5 worm cellular contexts compared by ENCODE assay signal in the genomic region with DNA sequence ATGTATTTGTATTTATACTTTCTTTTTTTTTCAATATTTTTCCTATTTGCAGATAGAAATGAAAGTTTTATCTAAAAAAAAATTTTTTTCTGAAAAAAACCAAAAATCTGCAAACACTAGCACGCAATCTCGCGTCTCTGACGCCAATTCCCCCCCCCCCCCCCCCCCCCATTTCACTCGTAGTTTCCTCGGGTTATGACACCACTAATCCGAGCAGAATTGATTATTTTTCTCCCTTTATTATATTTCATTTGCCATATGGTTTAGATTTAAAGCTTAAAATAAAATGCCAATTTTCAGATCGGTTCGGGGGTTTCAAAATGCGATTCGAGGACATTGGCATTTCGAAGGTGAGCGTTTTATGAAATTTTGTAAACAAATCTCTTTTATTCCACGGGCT.
TF ChIP-seq lines count a peak whose summit lies in the region.

A gene (plus strand): TSS at position 301 of the 400 bp plus-strand sequence.

TF ChIP-seq in whole organism, L1 larva, 84 proteins besides CTCF, POLR2A, EP300 and RAD21:
- TF ChIP-seq F16B12.6 (tag; optimal IDR thresholded peaks at IDR 0.05; lab: Kevin White, UChicago) (peak; percentile 70), lsy-2 (tag; optimal IDR thresholded peaks at IDR 0.05; lab: Kevin White, UChicago) (peak in 1 of 2 experiments; percentile 23), ets-5 (GFP tag; IDR thresholded peaks at IDR 0.05; lab: Robert Waterston, UW) (no peak)

TF ChIP-seq in whole organism, L3 larva, 47 proteins besides CTCF, POLR2A, EP300 and RAD21:
- TF ChIP-seq egl-5 (tag; optimal IDR thresholded peaks at IDR 0.05; lab: Kevin White, UChicago) (no peak), R02D3.7 (tag; optimal IDR thresholded peaks at IDR 0.05; lab: Kevin White, UChicago) (no peak), tbx-2 (tag; optimal IDR thresholded peaks at IDR 0.05; lab: Kevin White, UChicago) (no peak), elt-2 (tag; optimal IDR thresholded peaks at IDR 0.05; lab: Kevin White, UChicago) (peak; percentile 22), nhr-76 (tag; optimal IDR thresholded peaks at IDR 0.05; lab: Kevin White, UChicago) (no peak), lsy-12 (tag; optimal IDR thresholded peaks at IDR 0.05; lab: Kevin White, UChicago) (peak; percentile 24), snpc-4 (tag; optimal IDR thresholded peaks at IDR 0.05; lab: Kevin White, UChicago) (no peak), pha-4 (tag; optimal IDR thresholded peaks at IDR 0.05; lab: Kevin White, UChicago) (no peak), hmg-11 (tag; optimal IDR thresholded peaks at IDR 0.05; lab: Kevin White, UChicago) (peak; percentile 11)

TF ChIP-seq in whole organism, L4 larva, 104 proteins besides CTCF, POLR2A, EP300 and RAD21:
- TF ChIP-seq hlh-11 (tag; optimal IDR thresholded peaks at IDR 0.05; lab: Kevin White, UChicago) = peak; percentile 25
- TF ChIP-seq mep-1 (tag; optimal IDR thresholded peaks at IDR 0.05; lab: Kevin White, UChicago) = peak; percentile 44
- TF ChIP-seq vab-7 (GFP tag; IDR thresholded peaks at IDR 0.05; lab: Robert Waterston, UW) = no peak
- TF ChIP-seq aha-1 (tag; lab: Kevin White, UChicago) = no peak
- 0 out of 2 replicates have a peak, but pooled peaks have one; percentile 11 for TF ChIP-seq php-3 (GFP tag; IDR thresholded peaks at IDR 0.05; lab: Robert Waterston, UW)
- TF ChIP-seq tra-1 (GFP tag; IDR thresholded peaks at IDR 0.05; lab: Robert Waterston, UW) = 0 out of 2 replicates have a peak, but pooled peaks have one; percentile 24
- peak; percentile 17 for TF ChIP-seq dve-1 (tag; optimal IDR thresholded peaks at IDR 0.05; lab: Kevin White, UChicago; ENCODE audit: insufficient read depth)
- TF ChIP-seq nhr-111 (GFP tag; optimal IDR thresholded peaks at IDR 0.05; lab: Kevin White, UChicago) = no peak
TF ChIP-seq in whole organism, L4 larva: peak in this region for 5.

TF ChIP-seq in whole organism, late embryonic, 69 proteins besides CTCF, POLR2A, EP300 and RAD21:
- TF ChIP-seq K02D7.2 (tag; optimal IDR thresholded peaks at IDR 0.05; lab: Kevin White, UChicago) (peak; percentile 48), lin-11 (tag; optimal IDR thresholded peaks at IDR 0.05; lab: Kevin White, UChicago) (no peak), ceh-48 (tag; optimal IDR thresholded peaks at IDR 0.05; lab: Kevin White, UChicago) (no peak), ceh-9 (tag; optimal IDR thresholded peaks at IDR 0.05; lab: Kevin White, UChicago) (no peak)

TF ChIP-seq in whole organism, young adult, 124 proteins besides CTCF, POLR2A, EP300 and RAD21:
- peak; percentile 40; the same call in 1 of the 2 replicates for TF ChIP-seq egrh-3 (GFP tag; IDR thresholded peaks at IDR 0.05; lab: Robert Waterston, UW)
- no peak for TF ChIP-seq cebp-1 (GFP tag; IDR thresholded peaks at IDR 0.05; lab: Robert Waterston, UW)
- peak; percentile 43 for TF ChIP-seq cebp-1 (tag; optimal IDR thresholded peaks at IDR 0.05; lab: Kevin White, UChicago)
- TF ChIP-seq athp-1 (tag; optimal IDR thresholded peaks at IDR 0.05; lab: Kevin White, UChicago) = peak; percentile 25
- TF ChIP-seq bed-2 (GFP tag; IDR thresholded peaks at IDR 0.05; lab: Robert Waterston, UW) = no peak
- TF ChIP-seq fkh-3 (tag; optimal IDR thresholded peaks at IDR 0.05; lab: Kevin White, UChicago) = peak; percentile 49
- TF ChIP-seq ZK185.1 (tag; optimal IDR thresholded peaks at IDR 0.05; lab: Kevin White, UChicago; ENCODE audit: poor library complexity, severe bottlenecking) = no peak
- TF ChIP-seq tlf-1 (GFP tag; optimal IDR thresholded peaks at IDR 0.05; lab: Kevin White, UChicago) = peak; percentile 41
- peak; percentile 6 for TF ChIP-seq tbp1 (GFP tag; optimal IDR thresholded peaks at IDR 0.05; lab: Kevin White, UChicago)
- TF ChIP-seq atf-7 (tag; optimal IDR thresholded peaks at IDR 0.05; lab: Kevin White, UChicago) = peak; percentile 27
- no peak for TF ChIP-seq madf-3 (GFP tag; IDR thresholded peaks at IDR 0.05; lab: Robert Waterston, UW)
- peak; percentile 43; the same call in 1 of the 2 replicates for TF ChIP-seq B0336.3 (GFP tag; IDR thresholded peaks at IDR 0.05; lab: Robert Waterston, UW)
- peak; percentile 35; the same call in 1 of the 2 replicates for TF ChIP-seq dox-1 (GFP tag; IDR thresholded peaks at IDR 0.05; lab: Robert Waterston, UW)
- TF ChIP-seq attf-5 (GFP tag; optimal IDR thresholded peaks at IDR 0.05; lab: Kevin White, UChicago) = peak; percentile 9
